Worm (Caenorhabditis elegans) whole organism, L4/young adult: ENCODE measurements around the gene ZK721.3.

Source experiments
- W03F9.2 ChIP-seq: fragments of 150-350 bp; optimal IDR thresholded peaks from 2 replicates; lab custom pipeline; 2014; ENCODE audit warnings: missing biosample characterization, missing genetic modification characterization
- dao-5 ChIP-seq: sonication (generic microtip); optimal IDR thresholded peaks from 2 replicates; lab custom pipeline; 2016; ENCODE audit warnings: missing genotype, missing genetic modification characterization, moderate library complexity, missing compliant biosample characterization
- him-1 ChIP-seq: sonication (generic microtip); optimal IDR thresholded peaks from 2 replicates; lab custom pipeline; 2016; ENCODE audit warnings: missing genotype, missing genetic modification reagents, missing genetic modification characterization, missing compliant biosample characterization

Gene ZK721.3

DNA sequence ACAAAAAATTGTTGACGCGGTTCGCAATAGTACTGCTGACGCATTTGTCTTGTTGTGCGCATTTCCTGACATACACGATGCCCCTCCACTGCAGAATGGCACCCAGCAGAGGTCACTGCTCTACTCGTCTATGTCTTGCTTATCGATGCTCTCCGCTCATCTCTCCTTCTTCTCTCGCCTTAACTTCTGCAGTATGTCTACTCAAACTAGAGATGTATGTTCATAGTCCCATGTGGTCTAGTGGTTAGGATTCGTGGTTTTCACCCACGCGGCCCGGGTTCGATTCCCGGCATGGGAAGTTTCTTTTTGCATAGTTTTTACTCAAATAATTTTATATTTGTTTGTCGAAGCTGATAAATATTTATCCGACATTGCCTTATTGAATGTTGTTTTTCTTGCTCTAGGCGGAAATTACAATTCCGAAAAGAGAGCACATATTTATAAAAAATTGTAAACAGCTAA, 51.6 kb downstream of the ZK721.3 start, which contains the start of gene C28G1.2:
Gene C28G1.2, plus strand, starts transcription at position 130 of the 462 bp plus-strand sequence.
- TF ChIP-seq dao-5 (tag; lab: Kevin White, UChicago), result peak; percentile 92
- TF ChIP-seq him-1 (tag; lab: Kevin White, UChicago), result peak; percentile 93
- TF ChIP-seq W03F9.2 (tag; lab: Kevin White, UChicago), result peak; percentile 50
